Worm (Caenorhabditis elegans) whole organism, late embryonic: ENCODE data around the gene mup-4.

Experiments
- K09A11.1 ChIP-seq: sonication (generic microtip); optimal IDR thresholded peaks from 2 replicates; lab custom pipeline; 2017; ENCODE audit warnings: antibody characterized with exemption, mild to moderate bottlenecking, missing genetic modification characterization, missing compliant biosample characterization; ENCODE audit not compliant: insufficient read depth
- ceh-14 ChIP-seq: sonication (generic microtip); optimal IDR thresholded peaks from 2 replicates; lab custom pipeline; 2016; ENCODE audit warnings: missing genotype, missing genetic modification characterization, missing compliant biosample characterization
- ceh-34 ChIP-seq: sonication (generic microtip); optimal IDR thresholded peaks from 2 replicates; lab custom pipeline; 2016; ENCODE audit warnings: mild to moderate bottlenecking, missing genetic modification characterization, missing compliant biosample characterization
- ceh-48 ChIP-seq: sonication (generic microtip); optimal IDR thresholded peaks from 2 replicates; lab custom pipeline; 2016; ENCODE audit warnings: missing genetic modification characterization, inconsistent platforms, missing compliant biosample characterization
- ceh-9 ChIP-seq: sonication (generic microtip); optimal IDR thresholded peaks from 2 replicates; lab custom pipeline; 2016; ENCODE audit warnings: mild to moderate bottlenecking, missing genetic modification characterization, inconsistent platforms, missing compliant biosample characterization
- elt-2 ChIP-seq: sonication (generic microtip); optimal IDR thresholded peaks from 2 replicates; lab custom pipeline; 2016; ENCODE audit warnings: missing genetic modification reagents, missing genetic modification characterization, missing compliant biosample characterization
- ets-4 ChIP-seq: sonication (generic microtip); optimal IDR thresholded peaks from 2 replicates; lab custom pipeline; 2016; ENCODE audit warnings: missing genetic modification characterization, missing compliant biosample characterization
- pag-3 ChIP-seq: sonication (generic microtip); optimal IDR thresholded peaks from 2 replicates; lab custom pipeline; 2016; ENCODE audit warnings: missing compliant biosample characterization, missing genetic modification characterization, borderline replicate concordance
- pha-4 ChIP-seq: fragments of 150-350 bp; optimal IDR thresholded peaks from 2 replicates; lab custom pipeline; 2018; ENCODE audit warnings: missing biosample characterization, missing genetic modification reagents, missing genetic modification characterization
- unc-86 ChIP-seq: sonication (generic microtip); optimal IDR thresholded peaks from 2 replicates; lab custom pipeline; 2016; ENCODE audit warnings: missing genetic modification characterization, missing compliant biosample characterization

- TF ChIP-seq K09A11.1 (tag; lab: Kevin White, UChicago) (no peak), ceh-48 (tag; lab: Kevin White, UChicago) (no peak), ceh-14 (tag; lab: Kevin White, UChicago) (no peak), ets-4 (tag; lab: Kevin White, UChicago) (no peak), pag-3 (tag; lab: Kevin White, UChicago) (no peak), elt-2 (tag; lab: Kevin White, UChicago) (no peak), ceh-9 (tag; lab: Kevin White, UChicago) (no peak), unc-86 (tag; lab: Kevin White, UChicago) (no peak), ceh-34 (no peak), pha-4 (no peak)
Observed at ce11 chrIII:7521163-7521562, 32.3 kb upstream of the mup-4 start, which contains the start of gene lig-4.
